Fruit fly (Drosophila melanogaster) whole organism: ENCODE data around the gene Prim1.

Source experiments
- CG8478 ChIP-seq: fragments of >200 bp; optimal IDR thresholded peaks from 2 replicates; lab custom pipeline; 2018; ENCODE audit warnings: inconsistent platforms
- Dll ChIP-seq: fragments of >200 bp; optimal IDR thresholded peaks from 2 replicates; lab custom pipeline; 2017
- EcR ChIP-seq, 2 experiments: fragments of >200 bp; optimal IDR thresholded peaks; 2 replicates each; lab custom pipeline; 2017; ENCODE audit warnings: missing biosample characterization in 2 of 2, missing genetic modification characterization in 2 of 2, missing genetic modification reagents in 2 of 2
- pan ChIP-seq: fragments of >200 bp; optimal IDR thresholded peaks from 2 replicates; lab custom pipeline; 2017
- psq ChIP-seq: fragments of >200 bp; optimal IDR thresholded peaks from 2 replicates; lab custom pipeline; 2017
- usp ChIP-seq: fragments of >200 bp; optimal IDR thresholded peaks from 2 replicates; lab custom pipeline; 2017; ENCODE audit warnings: missing biosample characterization, missing genetic modification characterization, mixed read lengths

dm6 chr3L:8334338-8334737, 5.8 kb upstream of the Prim1 start:
- TF ChIP-seq EcR (GFP tag; optimal IDR thresholded peaks at IDR 0.05; lab: Kevin White, UChicago) (no peak), pan (lab: Kevin White, UChicago) (no peak), Dll (lab: Kevin White, UChicago) (no peak), CG8478 (lab: Kevin White, UChicago) (no peak), psq (lab: Kevin White, UChicago) (no peak), usp (GFP tag; lab: Kevin White, UChicago) (no peak)
